Worm (Caenorhabditis elegans) whole organism, L1 larva: ENCODE results near the gene gst-4.

Experiments used
- C16A3.4 ChIP-seq: fragments of 150-350 bp; optimal IDR thresholded peaks from 2 replicates; lab custom pipeline; 2014; ENCODE audit warnings: missing biosample characterization, missing genetic modification characterization
- Y116A8C.19 ChIP-seq: sonication (generic microtip); optimal IDR thresholded peaks from 2 replicates; lab custom pipeline; 2016; ENCODE audit warnings: missing compliant biosample characterization, missing genetic modification characterization, borderline replicate concordance
- blmp-1 ChIP-seq: fragments of 150-350 bp; optimal IDR thresholded peaks from 2 replicates; lab custom pipeline; 2014; ENCODE audit warnings: missing biosample characterization, missing genetic modification characterization
- ces-1 ChIP-seq: fragments of 150-350 bp; optimal IDR thresholded peaks from 2 replicates; lab custom pipeline; 2014; ENCODE audit warnings: missing biosample characterization, missing genetic modification reagents, missing genetic modification characterization
- dpl-1 ChIP-seq, 3 experiments: fragments of 150-350 bp in 2 of 3; sonication (generic microtip) in 1 of 3; optimal IDR thresholded peaks; 2 replicates each; lab custom pipeline; 2014 to 2017; ENCODE audit warnings: missing biosample characterization in 3 of 3, missing genetic modification characterization in 3 of 3, missing genetic modification reagents in 3 of 3
- dsc-1 ChIP-seq: sonication (generic microtip); optimal IDR thresholded peaks from 2 replicates; lab custom pipeline; 2016; ENCODE audit warnings: mild to moderate bottlenecking, missing genetic modification characterization, missing compliant biosample characterization
- efl-1 ChIP-seq, 4 experiments: fragments of 150-350 bp; optimal IDR thresholded peaks in 3 of 4; peaks in 1 of 4; 1 replicate in 1 of 4; 2 replicates in 3 of 4; lab custom pipeline; 2014; ENCODE audit warnings: missing biosample characterization in 2 of 4, missing genetic modification characterization in 2 of 4, missing genetic modification reagents in 2 of 4
- efl-3 ChIP-seq: fragments of 200-800 bp; sonication (Bioruptor generic); optimal IDR thresholded peaks from 2 replicates; lab custom pipeline; 2018; ENCODE audit warnings: mild to moderate bottlenecking, missing genetic modification characterization, missing compliant biosample characterization
- elt-2 ChIP-seq: sonication (generic microtip); optimal IDR thresholded peaks from 2 replicates; lab custom pipeline; 2016; ENCODE audit warnings: missing genetic modification characterization, mild to moderate bottlenecking, inconsistent platforms, missing compliant biosample characterization, missing genetic modification reagents
- grh-1 ChIP-seq: fragments of 200-800 bp; sonication (Bioruptor generic); IDR thresholded peaks from 2 replicates; pipeline ENCODE4 v1.3.6; 2022; ENCODE audit warnings: missing genetic modification reagents, missing genetic modification characterization, missing compliant biosample characterization
- hlh-17 ChIP-seq: fragments of 200-800 bp; sonication (Bioruptor generic); optimal IDR thresholded peaks from 2 replicates; lab custom pipeline; 2018; ENCODE audit warnings: missing genetic modification characterization, mild to moderate bottlenecking, missing compliant biosample characterization, moderate library complexity, borderline replicate concordance
- hlh-4 ChIP-seq: sonication (generic microtip); optimal IDR thresholded peaks from 2 replicates; lab custom pipeline; 2016; ENCODE audit warnings: mild to moderate bottlenecking, missing genetic modification characterization, missing compliant biosample characterization
- lin-35 ChIP-seq, 2 experiments: fragments of 150-350 bp; optimal IDR thresholded peaks; 2 replicates each; lab custom pipeline; 2014; ENCODE audit warnings: missing biosample characterization in 2 of 2, missing genetic modification characterization in 2 of 2, missing genetic modification reagents in 2 of 2
- nhr-11 ChIP-seq: fragments of 150-350 bp; optimal IDR thresholded peaks from 2 replicates; lab custom pipeline; 2014; ENCODE audit warnings: missing biosample characterization, missing genetic modification characterization
- nhr-19 ChIP-seq: fragments of 200-800 bp; sonication (Bioruptor generic); conservative IDR thresholded peaks from 2 replicates; pipeline ENCODE4 v1.3.6; 2022; ENCODE audit warnings: missing genetic modification characterization, missing compliant biosample characterization
- nhr-20 ChIP-seq: sonication (generic microtip); optimal IDR thresholded peaks from 2 replicates; lab custom pipeline; 2016; ENCODE audit warnings: mild to moderate bottlenecking, missing genetic modification characterization, missing compliant biosample characterization
- nhr-237 ChIP-seq: fragments of 150-350 bp; optimal IDR thresholded peaks from 2 replicates; lab custom pipeline; 2014; ENCODE audit warnings: missing biosample characterization, missing genetic modification characterization
- nhr-28 ChIP-seq: fragments of 150-350 bp; optimal IDR thresholded peaks from 2 replicates; lab custom pipeline; 2014; ENCODE audit warnings: missing biosample characterization, missing genetic modification characterization
- nhr-85 ChIP-seq: sonication (generic microtip); peaks from one replicate; lab custom pipeline; 2016; ENCODE audit warnings: missing genetic modification characterization, inconsistent platforms, missing compliant biosample characterization
- nhr-90 ChIP-seq: sonication (generic microtip); optimal IDR thresholded peaks from 2 replicates; lab custom pipeline; 2016; ENCODE audit warnings: mild to moderate bottlenecking, missing genetic modification characterization, missing compliant biosample characterization; ENCODE audit not compliant: poor library complexity
- rnt-1 ChIP-seq: sonication (generic microtip); optimal IDR thresholded peaks from 2 replicates; lab custom pipeline; 2016; ENCODE audit warnings: mild to moderate bottlenecking, missing genetic modification characterization, moderate library complexity, missing compliant biosample characterization
- skn-1 ChIP-seq: fragments of 150-350 bp; optimal IDR thresholded peaks from 2 replicates; lab custom pipeline; 2014; ENCODE audit warnings: missing biosample characterization, missing genetic modification characterization
- snpc-4 ChIP-seq: fragments of 150-350 bp; optimal IDR thresholded peaks from 2 replicates; lab custom pipeline; 2014; ENCODE audit warnings: missing biosample characterization, missing genetic modification characterization
- sup-37 ChIP-seq: fragments of 200-800 bp; sonication (Bioruptor generic); optimal IDR thresholded peaks from 2 replicates; lab custom pipeline; 2018; ENCODE audit warnings: mild to moderate bottlenecking, missing genetic modification characterization, missing compliant biosample characterization
- swsn-7 ChIP-seq: sonication (generic microtip); optimal IDR thresholded peaks from 2 replicates; lab custom pipeline; 2016; ENCODE audit warnings: missing genetic modification characterization, missing compliant biosample characterization
- tlp-1 ChIP-seq: fragments of 150-350 bp; optimal IDR thresholded peaks from 2 replicates; lab custom pipeline; 2014; ENCODE audit warnings: missing biosample characterization, missing genetic modification characterization
- unc-130 ChIP-seq: fragments of 150-350 bp; optimal IDR thresholded peaks from 2 replicates; lab custom pipeline; 2017; ENCODE audit warnings: missing biosample characterization, missing genetic modification characterization, inconsistent platforms
- unc-30 ChIP-seq: sonication (generic microtip); optimal IDR thresholded peaks from 2 replicates; lab custom pipeline; 2017; ENCODE audit warnings: missing biosample characterization, missing genetic modification characterization
- vab-15 ChIP-seq: sonication (generic microtip); optimal IDR thresholded peaks from 2 replicates; lab custom pipeline; 2017; ENCODE audit warnings: missing genotype, mild to moderate bottlenecking, missing genetic modification characterization, missing compliant biosample characterization
- xbp-1 ChIP-seq: sonication (generic microtip); optimal IDR thresholded peaks from 2 replicates; lab custom pipeline; 2016; ENCODE audit warnings: missing genetic modification characterization, missing compliant biosample characterization
- zip-4 ChIP-seq: fragments of 200-800 bp; sonication (Bioruptor generic); optimal IDR thresholded peaks from 2 replicates; lab custom pipeline; 2018; ENCODE audit warnings: mild to moderate bottlenecking, missing genetic modification characterization, moderate library complexity, missing compliant biosample characterization
- ztf-4 ChIP-seq: fragments of 150-350 bp; optimal IDR thresholded peaks from 2 replicates; lab custom pipeline; 2014; ENCODE audit warnings: missing biosample characterization, missing genetic modification characterization

gst-4 gene

DNA sequence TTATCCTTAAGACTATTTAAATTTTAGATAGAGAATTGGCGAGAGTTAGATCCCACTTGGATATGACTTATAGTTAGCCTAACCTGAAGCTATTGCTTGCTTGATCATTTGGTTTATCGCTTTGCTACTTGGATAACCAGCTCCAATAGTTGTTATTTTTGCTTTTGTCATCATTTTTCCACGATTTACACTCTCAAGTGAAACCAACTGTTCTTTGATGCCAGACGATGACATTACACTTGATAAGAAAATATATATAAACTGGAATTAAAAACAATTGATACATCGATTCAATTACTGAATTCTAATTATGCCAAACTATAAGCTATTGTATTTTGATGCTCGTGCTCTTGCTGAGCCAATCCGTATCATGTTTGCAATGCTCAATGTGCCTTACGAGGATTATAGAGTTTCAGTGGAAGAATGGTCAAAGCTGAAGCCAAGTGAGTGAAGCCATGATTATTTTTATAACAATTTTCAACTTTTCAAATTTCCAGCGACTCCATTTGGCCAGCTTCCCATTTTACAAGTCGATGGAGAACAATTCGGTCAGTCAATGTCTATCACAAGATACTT is at the start of gene gst-4, which contains the start of the genes gst-2 and dhs-12:
Gene gst-4 (plus strand): TSS at position 296 of the 576 bp plus-strand sequence.
Gene gst-2 (minus strand): TSS at position 132 of the 576 bp plus-strand sequence.
Gene dhs-12 (plus strand): TSS at position 526 of the 576 bp plus-strand sequence.
- no peak for TF ChIP-seq nhr-11 (tag; lab: Kevin White, UChicago)
- no peak for TF ChIP-seq tlp-1 (tag; lab: Kevin White, UChicago)
- no peak for TF ChIP-seq hlh-4 (tag; lab: Kevin White, UChicago)
- TF ChIP-seq skn-1 (tag; lab: Kevin White, UChicago), result peak; percentile 83
- TF ChIP-seq hlh-17 (GFP tag; lab: Kevin White, UChicago), result no peak
- TF ChIP-seq nhr-19 (GFP tag; lab: Robert Waterston, UW), result 0 out of 2 replicates have a peak, but pooled peaks have one; percentile 15
- peak; percentile 8 for TF ChIP-seq elt-2 (tag; lab: Kevin White, UChicago)

DNA sequence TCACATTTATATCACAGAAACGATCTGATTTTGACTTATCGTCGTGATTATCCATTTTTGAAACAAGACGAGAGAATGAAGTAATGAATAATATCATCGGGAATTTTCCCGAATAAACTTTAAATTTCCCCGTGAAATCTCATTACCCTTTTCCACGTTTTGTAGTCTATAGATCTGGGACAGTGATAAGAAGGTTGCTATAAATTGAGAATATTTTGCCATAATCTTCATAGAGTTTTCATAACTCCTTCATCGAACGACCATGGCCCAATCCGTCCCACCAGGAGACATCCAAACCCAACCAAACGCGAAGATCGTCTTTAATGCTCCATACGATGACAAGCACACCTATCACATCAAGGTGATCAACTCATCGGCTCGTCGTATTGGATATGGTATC is 46.9 kb upstream of the gst-4 start, which contains the start of the genes C04G2.5 and msp-36:
Gene C04G2.5 (minus strand): TSS at position 101 of the 400 bp plus-strand sequence.
Gene msp-36 (plus strand): TSS at position 263 of the 400 bp plus-strand sequence.
- TF ChIP-seq snpc-4 (no peak), C16A3.4 (tag; lab: Kevin White, UChicago) (no peak), efl-3 (GFP tag; lab: Kevin White, UChicago) (no peak), vab-15 (no peak), efl-1 (optimal IDR thresholded peaks at IDR 0.05; lab: Kevin White, UChicago) (no peak), efl-1 (GFP tag; optimal IDR thresholded peaks at IDR 0.05 in 1 of 2; lab: Kevin White, UChicago) (no peak), grh-1 (GFP tag; lab: Robert Waterston, UW) (no peak), skn-1 (tag; lab: Kevin White, UChicago) (no peak), nhr-90 (no peak), dpl-1 (GFP tag; optimal IDR thresholded peaks at IDR 0.05; lab: Kevin White, UChicago) (no peak), ztf-4 (no peak), xbp-1 (tag; lab: Kevin White, UChicago) (no peak), swsn-7 (tag; lab: Kevin White, UChicago) (no peak), hlh-17 (GFP tag; lab: Kevin White, UChicago) (no peak), ces-1 (GFP tag; lab: Kevin White, UChicago) (no peak), sup-37 (GFP tag; lab: Kevin White, UChicago) (no peak), blmp-1 (tag; lab: Kevin White, UChicago) (no peak)

DNA sequence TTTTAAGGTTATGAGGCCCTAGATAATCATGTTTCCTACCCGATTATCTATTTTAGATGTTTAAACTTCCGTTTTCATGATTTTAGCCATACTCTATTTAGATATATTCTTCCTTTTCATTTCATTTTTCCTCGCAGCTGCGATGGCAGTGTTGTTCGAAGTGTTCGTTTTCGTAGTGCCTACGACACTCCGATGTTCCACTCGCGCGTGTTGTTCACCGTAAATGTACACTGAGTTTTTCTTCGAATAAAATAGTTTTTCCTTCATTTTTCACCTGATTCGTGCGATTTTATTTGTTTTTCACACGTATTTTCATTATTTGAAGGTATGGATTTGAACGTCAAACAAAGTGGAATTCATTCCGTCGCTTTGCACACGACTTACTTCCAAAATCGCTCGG is 45.1 kb upstream of the gst-4 start, which contains the start of gene dis-3:
Gene dis-3 (plus strand): TSS at position 322 of the 400 bp plus-strand sequence.
- peak; percentile 22 for TF ChIP-seq blmp-1 (tag; lab: Kevin White, UChicago)
- no peak for TF ChIP-seq zip-4 (GFP tag; lab: Kevin White, UChicago)
- no peak for TF ChIP-seq nhr-28 (tag; lab: Kevin White, UChicago)
- peak; percentile 16 to 36 for TF ChIP-seq efl-1 (optimal IDR thresholded peaks at IDR 0.05; lab: Kevin White, UChicago)
- TF ChIP-seq efl-1 (GFP tag; optimal IDR thresholded peaks at IDR 0.05 in 1 of 2; lab: Kevin White, UChicago), result peak in 1 of 2 experiments; percentile 57
- no peak for TF ChIP-seq nhr-85 (tag; lab: Kevin White, UChicago)
- TF ChIP-seq xbp-1 (tag; lab: Kevin White, UChicago), result no peak
- no peak for TF ChIP-seq dsc-1 (tag; lab: Kevin White, UChicago)
- no peak for TF ChIP-seq grh-1 (GFP tag; lab: Robert Waterston, UW)
- peak; percentile 1 for TF ChIP-seq rnt-1
- TF ChIP-seq ztf-4, result no peak
- peak in 1 of 2 experiments; percentile 45 for TF ChIP-seq lin-35 (GFP tag; optimal IDR thresholded peaks at IDR 0.05; lab: Kevin White, UChicago)
- TF ChIP-seq dpl-1 (GFP tag; optimal IDR thresholded peaks at IDR 0.05; lab: Kevin White, UChicago), result peak in 1 of 3 experiments; percentile 26
- no peak for TF ChIP-seq unc-30 (tag; lab: Kevin White, UChicago)
- TF ChIP-seq swsn-7 (tag; lab: Kevin White, UChicago), result no peak
- TF ChIP-seq nhr-20 (tag; lab: Kevin White, UChicago), result no peak

DNA sequence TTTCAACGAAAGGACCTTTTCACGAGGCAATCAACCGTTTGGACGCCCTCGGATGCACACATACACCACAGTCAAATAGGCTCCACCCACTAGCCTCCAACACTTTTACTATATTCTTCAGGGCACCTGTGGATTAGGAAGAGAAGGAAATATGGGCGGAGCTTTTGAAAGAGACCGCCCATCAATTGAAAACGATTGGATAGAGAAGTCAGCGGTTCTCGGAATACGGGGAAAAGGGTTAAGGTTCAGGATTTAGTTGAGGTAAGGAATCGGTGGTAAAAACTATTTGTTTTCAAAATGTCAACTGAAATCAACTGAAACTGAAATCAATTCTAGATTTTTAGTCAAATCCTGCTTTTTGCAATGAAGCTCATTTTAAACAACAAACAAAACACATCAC is 31.6 kb upstream of the gst-4 start, which contains the start of gene egl-38:
Gene egl-38 (minus strand): TSS at position 101 of the 400 bp plus-strand sequence.
- TF ChIP-seq unc-130 (tag; lab: Kevin White, UChicago), result no peak
- TF ChIP-seq, all 84 proteins: peak for 0

DNA sequence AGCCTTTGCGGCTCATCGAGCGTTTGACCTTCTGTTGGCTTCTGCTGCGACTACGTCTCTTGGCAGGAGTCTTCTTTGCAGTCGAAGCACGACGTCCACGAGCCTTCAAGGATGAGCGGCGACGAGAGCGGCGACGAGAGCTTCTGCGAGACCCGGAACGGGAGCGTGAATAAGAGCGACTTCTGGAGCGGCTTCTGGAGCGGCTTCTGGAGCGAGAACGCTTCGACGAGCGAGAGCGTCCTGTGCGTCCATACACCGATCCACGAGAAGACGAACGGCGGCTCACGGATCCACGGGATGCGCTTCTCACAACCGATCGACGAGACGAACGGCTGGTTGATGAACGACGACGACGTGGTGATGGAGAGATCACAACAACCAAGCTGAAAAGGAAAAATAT is 31.2 kb upstream of the gst-4 start:
- TF ChIP-seq nhr-237 (tag; lab: Kevin White, UChicago) (no peak), Y116A8C.19 (no peak)
